Fruit fly (Drosophila melanogaster) whole organism, pupa: ENCODE results near the gene Mpp6.
A peak's percentile ranks its signal among the peaks of the same experiment; 100 is the strongest.

ENCODE experiments used
- CG10348 ChIP-seq: fragments of 200-800 bp; sonication (Bioruptor generic); IDR thresholded peaks from 2 replicates; pipeline ENCODE4 v1.3.6; 2022; ENCODE audit warnings: missing biosample characterization, missing genetic modification characterization
- CG12605 ChIP-seq: fragments of 200-800 bp; sonication (Bioruptor generic); IDR thresholded peaks from 2 replicates; pipeline ENCODE4 v1.3.6; 2022; ENCODE audit warnings: missing biosample characterization, missing genetic modification characterization
- CG13204 ChIP-seq: fragments of 200-800 bp; sonication (Bioruptor generic); optimal IDR thresholded peaks from 2 replicates; lab custom pipeline; 2018; ENCODE audit warnings: missing biosample characterization, mild to moderate bottlenecking, missing genetic modification characterization, moderate library complexity
- CG14655 ChIP-seq: fragments of 200-800 bp; sonication (Bioruptor generic); optimal IDR thresholded peaks from 3 replicates; lab custom pipeline; 2017; ENCODE audit warnings: mild to moderate bottlenecking, missing biosample characterization, missing genetic modification reagents, missing genetic modification characterization
- CG15710 ChIP-seq: fragments of 200-800 bp; sonication (Bioruptor generic); optimal IDR thresholded peaks from 2 replicates; lab custom pipeline; 2018; ENCODE audit warnings: missing biosample characterization, mild to moderate bottlenecking, missing genetic modification characterization, moderate library complexity
- CG17806 ChIP-seq: fragments of 200-800 bp; sonication (Bioruptor generic); optimal IDR thresholded peaks from 2 replicates; lab custom pipeline; 2018; ENCODE audit warnings: missing biosample characterization, mild to moderate bottlenecking, missing genetic modification characterization, moderate library complexity
- CG32121 ChIP-seq: fragments of 200-800 bp; sonication (Bioruptor generic); IDR thresholded peaks from 2 replicates; pipeline ENCODE4 v1.3.6; 2022; ENCODE audit warnings: missing biosample characterization, missing genetic modification characterization
- CG34367 ChIP-seq: fragments of 200-800 bp; sonication (Bioruptor generic); optimal IDR thresholded peaks from 2 replicates; lab custom pipeline; 2018; ENCODE audit warnings: missing biosample characterization, mild to moderate bottlenecking, missing genetic modification characterization
- CG4496 ChIP-seq: fragments of 200-800 bp; sonication (Bioruptor generic); IDR thresholded peaks from 3 replicates; pipeline ENCODE4 v1.3.6; 2022; ENCODE audit warnings: missing biosample characterization, missing genetic modification characterization
- CG8159 ChIP-seq: fragments of 200-800 bp; sonication (Bioruptor generic); optimal IDR thresholded peaks from 3 replicates; lab custom pipeline; 2018; ENCODE audit warnings: missing biosample characterization, mild to moderate bottlenecking, missing genetic modification characterization, moderate library complexity
- CG8301 ChIP-seq: fragments of 200-800 bp; sonication (Bioruptor generic); optimal IDR thresholded peaks from 2 replicates; lab custom pipeline; 2018; ENCODE audit warnings: missing biosample characterization, mild to moderate bottlenecking, missing genetic modification characterization
- CG9948 ChIP-seq: fragments of 200-800 bp; sonication (Bioruptor generic); optimal IDR thresholded peaks from 2 replicates; lab custom pipeline; 2018; ENCODE audit warnings: missing biosample characterization, mild to moderate bottlenecking, missing genetic modification characterization, moderate library complexity
- D1 ChIP-seq: fragments of 200-800 bp; sonication (Bioruptor generic); optimal IDR thresholded peaks from 2 replicates; lab custom pipeline; 2018; ENCODE audit warnings: missing biosample characterization, mild to moderate bottlenecking, missing genetic modification characterization, moderate library complexity
- EcR ChIP-seq: fragments of 200-800 bp; sonication (Bioruptor generic); optimal IDR thresholded peaks from 3 replicates; lab custom pipeline; 2019; ENCODE audit warnings: missing biosample characterization, missing genetic modification characterization, mild to moderate bottlenecking, moderate library complexity, missing genetic modification reagents
- Ets98B ChIP-seq: fragments of 200-800 bp; sonication (Bioruptor generic); IDR thresholded peaks from 2 replicates; pipeline ENCODE4 v1.3.6; 2022; ENCODE audit warnings: missing biosample characterization, missing genetic modification characterization
- Pif1A ChIP-seq: fragments of 200-800 bp; sonication (Bioruptor generic); optimal IDR thresholded peaks from 3 replicates; lab custom pipeline; 2016; ENCODE audit warnings: missing biosample characterization, missing genetic modification characterization
- Pif1B ChIP-seq: fragments of 200-800 bp; sonication (Bioruptor generic); optimal IDR thresholded peaks from 3 replicates; lab custom pipeline; 2016; ENCODE audit warnings: missing biosample characterization, missing genetic modification characterization
- Snoo ChIP-seq: fragments of 200-800 bp; sonication (Bioruptor generic); optimal IDR thresholded peaks from 3 replicates; lab custom pipeline; 2017; ENCODE audit warnings: missing biosample characterization, mild to moderate bottlenecking, missing genetic modification characterization, inconsistent platforms
- fd96Ca ChIP-seq: fragments of 200-800 bp; sonication (Bioruptor generic); IDR thresholded peaks from 3 replicates; pipeline ENCODE4 v1.3.6; 2022; ENCODE audit warnings: missing biosample characterization, missing genetic modification characterization
- gl ChIP-seq: fragments of 200-800 bp; sonication (Bioruptor generic); optimal IDR thresholded peaks from 2 replicates; lab custom pipeline; 2018; ENCODE audit warnings: missing biosample characterization, mild to moderate bottlenecking, missing genetic modification characterization
- rn ChIP-seq: fragments of 200-800 bp; sonication (Bioruptor generic); IDR thresholded peaks from 2 replicates; pipeline ENCODE4 v1.3.6; 2022; ENCODE audit warnings: missing biosample characterization, missing genetic modification characterization

Gene Mpp6

dm6 chr2L:21156156-21157040 lies at the start of gene Mpp6, which contains the start of gene E2f2:
TSS of gene Mpp6 (plus strand) at chr2L:21156288.
TSS of gene E2f2 (minus strand) at chr2L:21156749.
- no peak for TF ChIP-seq CG17806 (tag; lab: Kevin White, UChicago)
- no peak for TF ChIP-seq gl (tag; lab: Kevin White, UChicago)
- TF ChIP-seq CG8159 (tag; lab: Kevin White, UChicago): no peak
- TF ChIP-seq CG34367 (tag; lab: Kevin White, UChicago): no peak
- no peak for TF ChIP-seq CG32121 (GFP tag; lab: Robert Waterston, UW)
- peak; percentile 31; the same call in 1 of the 2 replicates for TF ChIP-seq rn (GFP tag; lab: Robert Waterston, UW)
- TF ChIP-seq Ets98B (GFP tag; lab: Robert Waterston, UW): peak; percentile 29; the same call in 1 of the 2 replicates
- no peak for TF ChIP-seq EcR (GFP tag; lab: Kevin White, UChicago)
- TF ChIP-seq fd96Ca: no peak
- TF ChIP-seq CG15710 (tag; lab: Kevin White, UChicago): peak; percentile 4
- TF ChIP-seq Snoo: peak; percentile 27
- TF ChIP-seq, all 21 proteins: peak for 4

dm6 chr2L:21107651-21108489 lies 48.2 kb upstream of the Mpp6 start:
- TF ChIP-seq rn (GFP tag; lab: Robert Waterston, UW) (no peak), CG14655 (GFP tag; lab: Kevin White, UChicago) (peak; percentile 56), CG9948 (tag; lab: Kevin White, UChicago) (peak; percentile 46), CG8301 (tag; lab: Kevin White, UChicago) (peak; percentile 64), Pif1B (GFP tag; lab: Kevin White, UChicago) (no peak), CG34367 (tag; lab: Kevin White, UChicago) (no peak), CG13204 (GFP tag; lab: Kevin White, UChicago) (no peak), CG17806 (tag; lab: Kevin White, UChicago) (peak; percentile 27), CG15710 (tag; lab: Kevin White, UChicago) (peak; percentile 12), EcR (GFP tag; lab: Kevin White, UChicago) (no peak), CG10348 (GFP tag; lab: Robert Waterston, UW) (no peak), CG12605 (GFP tag; lab: Robert Waterston, UW) (no peak), Pif1A (GFP tag; lab: Kevin White, UChicago) (peak; percentile 32), CG4496 (GFP tag; lab: Robert Waterston, UW) (no peak), gl (tag; lab: Kevin White, UChicago) (no peak), D1 (tag; lab: Kevin White, UChicago) (no peak), fd96Ca (no peak), CG32121 (GFP tag; lab: Robert Waterston, UW) (peak; percentile 13; the same call in 1 of the 2 replicates), Ets98B (GFP tag; lab: Robert Waterston, UW) (no peak), CG8159 (tag; lab: Kevin White, UChicago) (peak; percentile 17), Snoo (no peak)
- TF ChIP-seq, all 21 proteins: peak for 8

dm6 chr2L:21108759-21109282 lies 47.3 kb upstream of the Mpp6 start:
- TF ChIP-seq CG15710 (tag; lab: Kevin White, UChicago): no peak
- peak; percentile 61 for TF ChIP-seq CG14655 (GFP tag; lab: Kevin White, UChicago)
- no peak for TF ChIP-seq EcR (GFP tag; lab: Kevin White, UChicago)
- peak; percentile 23; the same call in 1 of the 3 replicates for TF ChIP-seq CG4496 (GFP tag; lab: Robert Waterston, UW)
- TF ChIP-seq CG32121 (GFP tag; lab: Robert Waterston, UW): no peak
- TF ChIP-seq CG8159 (tag; lab: Kevin White, UChicago): peak; percentile 42
- TF ChIP-seq Pif1A (GFP tag; lab: Kevin White, UChicago): peak; percentile 22
- no peak for TF ChIP-seq CG17806 (tag; lab: Kevin White, UChicago)
- peak; percentile 28 for TF ChIP-seq Pif1B (GFP tag; lab: Kevin White, UChicago)
- peak; percentile 10 for TF ChIP-seq D1 (tag; lab: Kevin White, UChicago)
- TF ChIP-seq CG34367 (tag; lab: Kevin White, UChicago): peak; percentile 18
- TF ChIP-seq, all 21 proteins: peak for 7

- TF ChIP-seq CG15710 (tag; lab: Kevin White, UChicago) (no peak), CG32121 (GFP tag; lab: Robert Waterston, UW) (no peak), CG12605 (GFP tag; lab: Robert Waterston, UW) (no peak), fd96Ca (no peak), CG17806 (tag; lab: Kevin White, UChicago) (no peak), Snoo (no peak), Pif1B (GFP tag; lab: Kevin White, UChicago) (no peak), Ets98B (GFP tag; lab: Robert Waterston, UW) (no peak), EcR (GFP tag; lab: Kevin White, UChicago) (no peak), CG13204 (GFP tag; lab: Kevin White, UChicago) (no peak), rn (GFP tag; lab: Robert Waterston, UW) (no peak)
Observed at dm6 chr2L:21109680-21110079, 46.4 kb upstream of the Mpp6 start.
